Worm (Caenorhabditis elegans) whole organism, young adult: Measurements from ENCODE around the gene T23B12.11.
"Not testable (repeated sequence)": the region's sequence is repeated elsewhere in the genome, so short reads cannot be mapped to it uniquely, and the experiment has no call there.

ENCODE experiments used
- B0261.1 ChIP-seq: sonication (generic microtip); optimal IDR thresholded peaks from 2 replicates; lab custom pipeline; 2016; ENCODE audit warnings: mild to moderate bottlenecking, missing genetic modification characterization, moderate library complexity, missing compliant biosample characterization
- F10E7.11 ChIP-seq: sonication (generic microtip); optimal IDR thresholded peaks from 2 replicates; lab custom pipeline; 2017; ENCODE audit warnings: mild to moderate bottlenecking, missing genetic modification characterization, moderate library complexity, missing compliant biosample characterization
- K12H6.12 ChIP-seq: fragments of 200-800 bp; sonication (Bioruptor generic); optimal IDR thresholded peaks from 2 replicates; lab custom pipeline; 2018; ENCODE audit warnings: mild to moderate bottlenecking, missing genetic modification characterization, missing compliant biosample characterization
- Y56A3A.18 ChIP-seq: fragments of 200-800 bp; sonication (Bioruptor generic); IDR thresholded peaks from 2 replicates; pipeline ENCODE4 v1.3.6; 2022; ENCODE audit warnings: missing genetic modification reagents, missing genetic modification characterization, missing compliant biosample characterization
- Y67H2A.10 ChIP-seq: fragments of 200-800 bp; sonication (Bioruptor generic); conservative IDR thresholded peaks from 2 replicates; pipeline ENCODE4 v1.3.6; 2022; ENCODE audit warnings: missing genetic modification reagents, missing genetic modification characterization, missing compliant biosample characterization
- Y95B8A.8 ChIP-seq: fragments of 200-800 bp; sonication (Bioruptor generic); IDR thresholded peaks from 2 replicates; pipeline ENCODE4 v1.3.6; 2022; ENCODE audit warnings: missing genetic modification reagents, missing genetic modification characterization, missing compliant biosample characterization
- attf-5 ChIP-seq: fragments of 200-800 bp; sonication (Bioruptor generic); optimal IDR thresholded peaks from 2 replicates; lab custom pipeline; 2018; ENCODE audit warnings: mild to moderate bottlenecking, missing genetic modification characterization, missing compliant biosample characterization
- attf-6 ChIP-seq: fragments of 200-800 bp; sonication (Bioruptor generic); IDR thresholded peaks from 2 replicates; pipeline ENCODE4 v1.3.6; 2022; ENCODE audit warnings: missing genetic modification reagents, missing genetic modification characterization, missing compliant biosample characterization
- cebp-1 ChIP-seq, 2 experiments: fragments of 200-800 bp in 1 of 2; sonication (Bioruptor generic) in 1 of 2; sonication (generic microtip) in 1 of 2; IDR thresholded peaks in 1 of 2; optimal IDR thresholded peaks in 1 of 2; 2 replicates each; pipeline versions ENCODE4 v1.3.6 to Lab custom; 2017 to 2022; ENCODE audit warnings: missing compliant biosample characterization in 2 of 2, missing genetic modification characterization in 2 of 2, mild to moderate bottlenecking in 1 of 2, missing genetic modification reagents in 1 of 2, moderate library complexity in 1 of 2
- ceh-40 ChIP-seq: fragments of 200-800 bp; sonication (Bioruptor generic); IDR thresholded peaks from 2 replicates; pipeline ENCODE4 v1.3.6; 2022; ENCODE audit warnings: missing genetic modification characterization, missing compliant biosample characterization
- dox-1 ChIP-seq: fragments of 200-800 bp; sonication (Bioruptor generic); IDR thresholded peaks from 2 replicates; pipeline ENCODE4 v1.3.6; 2022; ENCODE audit warnings: missing genetic modification reagents, missing genetic modification characterization, missing compliant biosample characterization
- efl-1 ChIP-seq: fragments of 150-350 bp; optimal IDR thresholded peaks from 2 replicates; lab custom pipeline; 2014; ENCODE audit warnings: missing biosample characterization, missing genetic modification reagents, missing genetic modification characterization
- egl-44 ChIP-seq: fragments of 200-800 bp; sonication (Bioruptor generic); IDR thresholded peaks from 2 replicates; pipeline ENCODE4 v1.3.6; 2022; ENCODE audit warnings: missing genetic modification reagents, missing genetic modification characterization, missing compliant biosample characterization
- hlh-12 ChIP-seq: sonication (generic microtip); optimal IDR thresholded peaks from 2 replicates; lab custom pipeline; 2016; ENCODE audit warnings: missing genetic modification characterization, missing compliant biosample characterization
- hmg-1.2 ChIP-seq: fragments of 200-800 bp; sonication (Bioruptor generic); IDR thresholded peaks from 2 replicates; pipeline ENCODE4 v1.3.6; 2022; ENCODE audit warnings: missing genetic modification reagents, missing genetic modification characterization, missing compliant biosample characterization
- hsf-1 ChIP-seq: fragments of 200-800 bp; sonication (Bioruptor generic); IDR thresholded peaks from 2 replicates; pipeline ENCODE4 v1.3.6; 2022; ENCODE audit warnings: missing genetic modification reagents, missing genetic modification characterization, missing compliant biosample characterization
- let-526 ChIP-seq: fragments of 200-800 bp; sonication (Bioruptor generic); IDR thresholded peaks from 2 replicates; pipeline ENCODE4 v1.3.6; 2022; ENCODE audit warnings: missing genetic modification reagents, missing genetic modification characterization, missing compliant biosample characterization
- let-607 ChIP-seq, 2 experiments: fragments of 200-800 bp in 1 of 2; sonication (Bioruptor generic) in 1 of 2; sonication (generic microtip) in 1 of 2; optimal IDR thresholded peaks; 2 replicates each; lab custom pipeline; 2016 to 2018; ENCODE audit warnings: mild to moderate bottlenecking in 2 of 2, missing compliant biosample characterization in 2 of 2, missing genetic modification characterization in 2 of 2, moderate library complexity in 2 of 2, missing genotype in 1 of 2
- lin-26 ChIP-seq: fragments of 200-800 bp; sonication (Bioruptor generic); IDR thresholded peaks from 2 replicates; pipeline ENCODE4 v1.3.6; 2022; ENCODE audit warnings: missing genetic modification reagents, missing genetic modification characterization, missing compliant biosample characterization
- lin-35 ChIP-seq, 3 experiments: fragments of 150-350 bp in 2 of 3; sonication (generic microtip) in 1 of 3; optimal IDR thresholded peaks; 2 replicates each; lab custom pipeline; 2014 to 2018; ENCODE audit warnings: missing biosample characterization in 3 of 3, missing genetic modification characterization in 3 of 3, missing genetic modification reagents in 3 of 3
- lsy-27 ChIP-seq: sonication (generic microtip); optimal IDR thresholded peaks from 2 replicates; lab custom pipeline; 2017; ENCODE audit warnings: missing genetic modification characterization, mild to moderate bottlenecking, missing compliant biosample characterization, antibody characterized with exemption, missing genotype, borderline replicate concordance; ENCODE audit not compliant: insufficient read depth
- madf-6 ChIP-seq: fragments of 200-800 bp; sonication (Bioruptor generic); IDR thresholded peaks from 2 replicates; pipeline ENCODE4 v1.3.6; 2022; ENCODE audit warnings: missing genetic modification reagents, missing genetic modification characterization, missing compliant biosample characterization
- mxl-1 ChIP-seq: sonication (generic microtip); optimal IDR thresholded peaks from 2 replicates; lab custom pipeline; 2016; ENCODE audit warnings: missing genetic modification characterization, missing compliant biosample characterization
- nfyb-1 ChIP-seq: fragments of 200-800 bp; sonication (Bioruptor generic); IDR thresholded peaks from 2 replicates; pipeline ENCODE4 v1.3.6; 2022; ENCODE audit warnings: missing genetic modification reagents, missing genetic modification characterization, missing compliant biosample characterization
- nhr-80 ChIP-seq: sonication (generic microtip); optimal IDR thresholded peaks from 2 replicates; lab custom pipeline; 2016; ENCODE audit warnings: missing genetic modification characterization, missing compliant biosample characterization
- pbrm-1 ChIP-seq: fragments of 200-800 bp; sonication (Bioruptor generic); IDR thresholded peaks from 2 replicates; pipeline ENCODE4 v1.3.6; 2022; ENCODE audit warnings: missing genetic modification reagents, missing genetic modification characterization, missing compliant biosample characterization
- rpc-1 ChIP-seq, 2 experiments: fragments of 150-350 bp in 1 of 2; sonication (generic microtip) in 1 of 2; optimal IDR thresholded peaks; 2 replicates each; lab custom pipeline; 2014 to 2018; ENCODE audit warnings: missing biosample characterization in 1 of 2, missing genetic modification characterization in 1 of 2, missing genetic modification reagents in 1 of 2, missing genotype in 1 of 2
- snpc-4 ChIP-seq, 5 experiments: fragments of 150-350 bp in 1 of 5; sonication (generic microtip) in 4 of 5; optimal IDR thresholded peaks; 2 replicates each; lab custom pipeline; 2014 to 2018; ENCODE audit warnings: missing genetic modification characterization in 5 of 5, missing biosample characterization in 3 of 5, antibody characterized with exemption in 2 of 5, mild to moderate bottlenecking in 2 of 5, missing compliant biosample characterization in 2 of 5, missing genotype in 2 of 5, moderate library complexity in 2 of 5, missing genetic modification reagents in 1 of 5
- tbp1 ChIP-seq: fragments of 200-800 bp; sonication (Bioruptor generic); optimal IDR thresholded peaks from 2 replicates; lab custom pipeline; 2018; ENCODE audit warnings: mild to moderate bottlenecking, missing genetic modification characterization, missing compliant biosample characterization
- zfh-2 ChIP-seq: fragments of 200-800 bp; sonication (Bioruptor generic); conservative IDR thresholded peaks from 2 replicates; pipeline ENCODE4 v1.3.6; 2022; ENCODE audit warnings: missing genetic modification reagents, missing genetic modification characterization, missing compliant biosample characterization

Gene T23B12.11

ce11 chrV:8428585-8429414, 26.4 kb upstream of the T23B12.11 start:
- peak; percentile 96 for TF ChIP-seq hmg-1.2 (GFP tag; lab: Robert Waterston, UW)
- no peak for TF ChIP-seq lin-35 (GFP tag; optimal IDR thresholded peaks at IDR 0.05; lab: Kevin White, UChicago)

DNA sequence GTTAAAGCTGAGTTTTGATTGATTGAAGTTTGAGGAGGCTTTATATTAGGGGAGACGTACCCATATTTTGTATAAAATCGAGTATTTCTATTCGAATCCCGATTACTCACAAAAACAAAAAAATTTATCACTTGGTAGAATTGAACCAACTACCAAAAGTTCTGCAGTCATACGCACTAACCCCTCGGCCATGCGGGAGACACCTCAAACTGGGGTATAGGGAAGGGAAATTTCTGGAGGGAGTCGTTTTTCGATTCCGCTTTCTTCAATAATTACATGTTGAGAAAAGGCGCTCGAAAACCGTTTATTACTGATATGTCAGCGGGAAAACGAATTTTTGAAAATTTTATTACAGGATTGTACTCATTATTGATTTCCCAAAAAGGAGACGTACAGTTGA, 23.9 kb upstream of the T23B12.11 start:
- peak; percentile 83 for TF ChIP-seq tbp1 (GFP tag; lab: Kevin White, UChicago)
- TF ChIP-seq Y56A3A.18 (GFP tag; lab: Robert Waterston, UW), result 0 out of 2 replicates have a peak, but pooled peaks have one; percentile 19
- TF ChIP-seq madf-6 (GFP tag; lab: Robert Waterston, UW), result peak; percentile 62
- peak; percentile 20 for TF ChIP-seq rpc-1 (optimal IDR thresholded peaks at IDR 0.05; lab: Kevin White, UChicago)
- TF ChIP-seq rpc-1 (tag; optimal IDR thresholded peaks at IDR 0.05; lab: Kevin White, UChicago), result peak; percentile 51
- TF ChIP-seq B0261.1, result peak; percentile 52
- peak; percentile 47; the same call in 1 of the 2 replicates for TF ChIP-seq hsf-1
- not testable (repeated sequence) for TF ChIP-seq snpc-4 (GFP tag; optimal IDR thresholded peaks at IDR 0.05; lab: Kevin White, UChicago)
- TF ChIP-seq snpc-4 (tag; optimal IDR thresholded peaks at IDR 0.05; lab: Kevin White, UChicago), result peak in 1 of 4 experiments; percentile 21
- peak; percentile 35; the same call in 1 of the 2 replicates for TF ChIP-seq egl-44 (GFP tag; lab: Robert Waterston, UW)
- 0 out of 2 replicates have a peak, but pooled peaks have one; percentile 26 for TF ChIP-seq pbrm-1 (GFP tag; lab: Robert Waterston, UW)
- TF ChIP-seq lin-26 (GFP tag; lab: Robert Waterston, UW), result peak; percentile 71
- TF ChIP-seq Y95B8A.8 (GFP tag; lab: Robert Waterston, UW), result 0 out of 2 replicates have a peak, but pooled peaks have one; percentile 12
- TF ChIP-seq hmg-1.2 (GFP tag; lab: Robert Waterston, UW), result peak; percentile 48
- TF ChIP-seq dox-1 (GFP tag; lab: Robert Waterston, UW), result peak; percentile 60
- peak; percentile 63; the same call in 1 of the 2 replicates for TF ChIP-seq nfyb-1

- TF ChIP-seq hmg-1.2 (GFP tag; lab: Robert Waterston, UW), result no peak
- TF ChIP-seq attf-5 (GFP tag; lab: Kevin White, UChicago), result no peak
- no peak for TF ChIP-seq attf-6 (GFP tag; lab: Robert Waterston, UW)
- TF ChIP-seq nhr-80 (tag; lab: Kevin White, UChicago), result peak; percentile 60
- no peak for TF ChIP-seq ceh-40
These were observed 20.8 kb upstream of the T23B12.11 start for ce11 chrV:8434400-8434827.

DNA sequence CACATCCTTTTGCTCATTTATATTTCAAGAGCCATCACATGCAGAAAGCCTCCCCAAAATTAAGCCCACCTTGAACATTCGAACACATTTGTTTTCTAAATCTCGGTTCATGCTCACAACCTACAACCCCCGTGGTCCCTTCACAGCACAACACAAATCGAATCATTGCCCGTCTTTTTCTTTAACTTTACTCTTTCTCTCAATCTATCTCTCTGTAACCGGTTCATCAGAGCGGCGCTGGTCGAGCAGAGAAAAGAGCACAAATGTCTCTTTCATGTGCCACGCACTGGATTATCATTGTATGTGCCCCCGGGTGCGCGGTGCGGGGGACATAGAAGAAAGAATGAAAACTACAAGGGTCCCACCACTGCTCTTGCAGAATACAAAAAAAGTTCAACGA, 19.9 kb upstream of the T23B12.11 start:
- TF ChIP-seq zfh-2 (GFP tag; lab: Robert Waterston, UW) (0 out of 2 replicates have a peak, but pooled peaks have one; percentile 15), F10E7.11 (tag; lab: Kevin White, UChicago) (no peak), lin-26 (GFP tag; lab: Robert Waterston, UW) (0 out of 2 replicates have a peak, but pooled peaks have one; percentile 49), K12H6.12 (tag; lab: Kevin White, UChicago) (peak; percentile 26), let-526 (GFP tag; lab: Robert Waterston, UW) (no peak), let-607 (tag; optimal IDR thresholded peaks at IDR 0.05; lab: Kevin White, UChicago) (no peak)
- TF ChIP-seq, all 124 proteins: peak for 3

ce11 chrV:8437358-8437757, 17.8 kb upstream of the T23B12.11 start:
- TF ChIP-seq Y67H2A.10 (no peak), hlh-12 (tag; lab: Kevin White, UChicago) (no peak), cebp-1 (GFP tag; IDR thresholded peaks at IDR 0.05; lab: Robert Waterston, UW) (no peak), cebp-1 (tag; optimal IDR thresholded peaks at IDR 0.05; lab: Kevin White, UChicago) (no peak), lsy-27 (tag; lab: Kevin White, UChicago) (no peak), mxl-1 (no peak), efl-1 (no peak)
